Worm (Caenorhabditis elegans) whole organism, L4/young adult: ENCODE results near the gene erp-44.3.

Experiments used
- W03F9.2 ChIP-seq: fragments of 150-350 bp; optimal IDR thresholded peaks from 2 replicates; lab custom pipeline; 2014; ENCODE audit warnings: missing biosample characterization, missing genetic modification characterization
- dao-5 ChIP-seq: sonication (generic microtip); optimal IDR thresholded peaks from 2 replicates; lab custom pipeline; 2016; ENCODE audit warnings: missing genotype, missing genetic modification characterization, moderate library complexity, missing compliant biosample characterization
- him-1 ChIP-seq: sonication (generic microtip); optimal IDR thresholded peaks from 2 replicates; lab custom pipeline; 2016; ENCODE audit warnings: missing genotype, missing genetic modification reagents, missing genetic modification characterization, missing compliant biosample characterization

ce11 chrIV:8115462-8115861 is 7.0 kb upstream of the erp-44.3 start, which contains the start of gene irld-8:
- TF ChIP-seq him-1 (tag; lab: Kevin White, UChicago) (no peak), dao-5 (tag; lab: Kevin White, UChicago) (no peak), W03F9.2 (tag; lab: Kevin White, UChicago) (no peak)
